Fruit fly (Drosophila melanogaster) whole organism, adult: ENCODE data around the gene CG9519.

ENCODE experiments used
- CG11617 ChIP-seq: fragments of 200-800 bp; sonication (Bioruptor generic); optimal IDR thresholded peaks from 2 replicates; lab custom pipeline; 2017; ENCODE audit warnings: mild to moderate bottlenecking, missing biosample characterization, missing genetic modification reagents, missing genetic modification characterization
- Clk ChIP-seq: fragments of 200-800 bp; sonication (Bioruptor generic); optimal IDR thresholded peaks from 2 replicates; lab custom pipeline; 2017; ENCODE audit warnings: missing biosample characterization, missing genetic modification characterization
- Crg-1 ChIP-seq: fragments of 200-800 bp; sonication (Bioruptor generic); optimal IDR thresholded peaks from 2 replicates; lab custom pipeline; 2016; ENCODE audit warnings: missing biosample characterization, missing genetic modification characterization
- Mnt ChIP-seq: fragments of 200-800 bp; sonication (Bioruptor generic); optimal IDR thresholded peaks from 2 replicates; lab custom pipeline; 2016; ENCODE audit warnings: missing biosample characterization, mild to moderate bottlenecking, missing genetic modification characterization
- cnc ChIP-seq, 2 experiments: fragments of >200 bp; optimal IDR thresholded peaks; 2 replicates each; lab custom pipeline; 2017
- pad ChIP-seq: fragments of 200-800 bp; sonication (Bioruptor generic); optimal IDR thresholded peaks from 3 replicates; lab custom pipeline; 2017; ENCODE audit warnings: missing biosample characterization, missing genetic modification characterization, mild to moderate bottlenecking, moderate library complexity, missing genetic modification reagents

dm6 chrX:14866911-14867310 is 10.8 kb upstream of the CG9519 start:
- TF ChIP-seq Crg-1 (GFP tag; lab: Kevin White, UChicago) (no peak), CG11617 (GFP tag; lab: Kevin White, UChicago) (no peak), Mnt (GFP tag; lab: Kevin White, UChicago) (no peak), Clk (no peak), pad (no peak), cnc (optimal IDR thresholded peaks at IDR 0.05; lab: Kevin White, UChicago) (no peak)
